Fruit fly (Drosophila melanogaster): ENCODE measurements around the gene Tet.

Gene Tet

dm6 chr3L:2820275-2820674 is 58.7 kb downstream of the Tet start:
- TF ChIP-seq foxo (GFP tag; optimal IDR thresholded peaks at IDR 0.05), result peak in 1 of 2 experiments; percentile 56
- TF ChIP-seq Vsx2 (GFP tag; optimal IDR thresholded peaks at IDR 0.05; ENCODE audit: partially characterized antibody), result no peak
- no peak for TF ChIP-seq Hr78 (GFP tag; optimal IDR thresholded peaks at IDR 0.05)
- TF ChIP-seq Dif (GFP tag; optimal IDR thresholded peaks at IDR 0.05; ENCODE audit: partially characterized antibody), result no peak
- TF ChIP-seq CG32264 (GFP tag; optimal IDR thresholded peaks at IDR 0.05), result no peak
- peak; percentile 42 for TF ChIP-seq sage (GFP tag; optimal IDR thresholded peaks at IDR 0.05)
- TF ChIP-seq HLH106 (tag; optimal IDR thresholded peaks at IDR 0.05), result no peak
- no peak for TF ChIP-seq Dfd (GFP tag; optimal IDR thresholded peaks at IDR 0.05)
- peak; percentile 29 for TF ChIP-seq Hnf4 (GFP tag; optimal IDR thresholded peaks at IDR 0.05)
- peak; percentile 26 for TF ChIP-seq OdsH (GFP tag; optimal IDR thresholded peaks at IDR 0.05)
- TF ChIP-seq br (GFP tag; optimal IDR thresholded peaks at IDR 0.05), result no peak
- TF ChIP-seq CG9705 (GFP tag; optimal IDR thresholded peaks at IDR 0.05), result no peak
- peak; percentile 30 for TF ChIP-seq CrebA (GFP tag; optimal IDR thresholded peaks at IDR 0.05; ENCODE audit: borderline replicate concordance)
- TF ChIP-seq woc (GFP tag; optimal IDR thresholded peaks at IDR 0.05), result no peak
- no peak for TF ChIP-seq pan (optimal IDR thresholded peaks at IDR 0.05)
- no peak for TF ChIP-seq Rel (GFP tag; optimal IDR thresholded peaks at IDR 0.05)
- no peak for TF ChIP-seq Rel (tag; optimal IDR thresholded peaks at IDR 0.05)
- TF ChIP-seq Mio (GFP tag; optimal IDR thresholded peaks at IDR 0.05), result no peak
- no peak for TF ChIP-seq dsf (GFP tag; optimal IDR thresholded peaks at IDR 0.05; ENCODE audit: borderline replicate concordance)
- TF ChIP-seq Sp1 (GFP tag; optimal IDR thresholded peaks at IDR 0.05), result no peak
- TF ChIP-seq dl (GFP tag; optimal IDR thresholded peaks at IDR 0.05; ENCODE audit: insufficient read depth in 1 of 2, partially characterized antibody in 2 of 2), result no peak
- peak; percentile 57 for TF ChIP-seq rgr (GFP tag; optimal IDR thresholded peaks at IDR 0.05)
- no peak for TF ChIP-seq jim (GFP tag; optimal IDR thresholded peaks at IDR 0.05)
- no peak for TF ChIP-seq sv (GFP tag; optimal IDR thresholded peaks at IDR 0.05)
- peak; percentile 20 for TF ChIP-seq tai (GFP tag; optimal IDR thresholded peaks at IDR 0.05)
- TF ChIP-seq Abd-B (GFP tag; optimal IDR thresholded peaks at IDR 0.05), result no peak
- no peak for TF ChIP-seq psq (GFP tag; optimal IDR thresholded peaks at IDR 0.05)
- TF ChIP-seq brk (GFP tag; optimal IDR thresholded peaks at IDR 0.05), result peak; percentile 35
- no peak for TF ChIP-seq dmrt93B (GFP tag; optimal IDR thresholded peaks at IDR 0.05)
- no peak for TF ChIP-seq Jra (GFP tag; optimal IDR thresholded peaks at IDR 0.05)
- TF ChIP-seq lola (GFP tag; optimal IDR thresholded peaks at IDR 0.05), result no peak
- no peak for TF ChIP-seq Hr83 (GFP tag; optimal IDR thresholded peaks at IDR 0.05; ENCODE audit: poor library complexity, severe bottlenecking)
- TF ChIP-seq Myc (optimal IDR thresholded peaks at IDR 0.05), result no peak
- TF ChIP-seq ey (GFP tag; optimal IDR thresholded peaks at IDR 0.05), result peak; percentile 22
- no peak for TF ChIP-seq N (GFP tag; optimal IDR thresholded peaks at IDR 0.05)
- TF ChIP-seq fru (GFP tag; optimal IDR thresholded peaks at IDR 0.05), result peak; percentile 10
- no peak for TF ChIP-seq usp (GFP tag; optimal IDR thresholded peaks at IDR 0.05)
- TF ChIP-seq GATAd (GFP tag; optimal IDR thresholded peaks at IDR 0.05), result no peak
- TF ChIP-seq h (GFP tag; optimal IDR thresholded peaks at IDR 0.05), result peak; percentile 36

DNA sequence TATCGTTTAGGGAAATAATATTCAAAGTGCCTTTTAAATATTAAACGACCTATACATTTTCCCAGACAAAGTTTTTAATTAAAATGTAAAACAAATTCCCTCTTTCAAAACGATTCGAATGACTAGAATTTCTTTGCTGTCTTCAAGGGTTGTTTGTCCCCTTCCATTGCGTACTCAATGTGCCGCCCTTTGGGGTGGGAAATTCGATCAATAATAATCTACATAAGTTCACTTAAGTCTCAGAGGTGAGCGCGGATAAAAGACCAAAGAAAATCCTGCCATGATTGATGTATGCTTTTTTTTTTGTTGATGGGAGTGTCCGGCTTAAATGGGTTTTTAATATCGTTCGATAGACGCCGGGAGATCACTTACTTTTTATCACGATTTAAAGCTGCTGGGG is 59.3 kb downstream of the Tet start:
- TF ChIP-seq dl (GFP tag; optimal IDR thresholded peaks at IDR 0.05; ENCODE audit: insufficient read depth in 1 of 2, partially characterized antibody in 2 of 2) (no peak), Jra (GFP tag; optimal IDR thresholded peaks at IDR 0.05) (no peak), Dfd (GFP tag; optimal IDR thresholded peaks at IDR 0.05) (no peak), CG9705 (GFP tag; optimal IDR thresholded peaks at IDR 0.05) (no peak)

DNA sequence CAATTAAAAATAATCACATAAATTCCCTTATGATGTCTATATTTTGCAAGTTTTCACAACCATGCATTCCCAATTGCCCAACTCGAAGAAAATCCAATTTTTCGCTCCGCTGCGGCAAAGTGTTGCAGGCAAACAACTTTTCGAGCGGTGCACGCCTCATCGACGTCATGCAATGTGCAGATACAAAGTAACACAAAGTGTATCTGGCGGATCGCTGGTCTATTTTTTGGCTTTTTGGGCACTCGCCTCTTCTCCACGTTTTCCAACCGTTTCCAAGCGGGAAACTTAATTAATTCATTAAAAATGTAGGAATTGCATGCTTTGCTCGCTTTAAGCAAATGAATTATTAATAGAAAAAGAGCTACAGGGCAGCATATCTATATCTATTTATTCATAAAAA is 60.2 kb downstream of the Tet start:
- TF ChIP-seq psq (GFP tag; optimal IDR thresholded peaks at IDR 0.05), result no peak
- no peak for TF ChIP-seq Dfd (GFP tag; optimal IDR thresholded peaks at IDR 0.05)
- no peak for TF ChIP-seq woc (GFP tag; optimal IDR thresholded peaks at IDR 0.05)
- no peak for TF ChIP-seq CG32264 (GFP tag; optimal IDR thresholded peaks at IDR 0.05)

All from whole organism, wandering third instar larva.